Worm (Caenorhabditis elegans) whole organism, midembryonic: ENCODE data around the gene Y43F4A.1.

Source experiments
- T22C8.4 ChIP-seq: fragments of 200-800 bp; sonication (Bioruptor generic); IDR thresholded peaks from 2 replicates; pipeline ENCODE4 v1.3.6; 2022; ENCODE audit warnings: missing genetic modification characterization, missing compliant biosample characterization
- flt-1 ChIP-seq: fragments of 200-800 bp; sonication (Bioruptor generic); IDR thresholded peaks from 2 replicates; pipeline ENCODE4 v1.3.6; 2022; ENCODE audit warnings: missing genetic modification characterization, missing compliant biosample characterization
- klf-2 ChIP-seq: fragments of 200-800 bp; sonication (Bioruptor generic); conservative IDR thresholded peaks from 2 replicates; pipeline ENCODE4 v1.3.6; 2022; ENCODE audit warnings: missing genetic modification reagents, missing genetic modification characterization, missing compliant biosample characterization
- med-1 ChIP-seq: sonication (generic microtip); optimal IDR thresholded peaks from 2 replicates; lab custom pipeline; 2017; ENCODE audit warnings: missing genetic modification characterization, mild to moderate bottlenecking, missing compliant biosample characterization, antibody characterized with exemption, missing genetic modification reagents; ENCODE audit not compliant: insufficient read depth
- ref-1 ChIP-seq: fragments of 200-800 bp; sonication (Bioruptor generic); conservative IDR thresholded peaks from 2 replicates; pipeline ENCODE4 v1.3.6; 2022; ENCODE audit warnings: missing genetic modification reagents, missing genetic modification characterization, missing compliant biosample characterization
- tab-1 ChIP-seq: fragments of 200-800 bp; sonication (Bioruptor generic); IDR thresholded peaks from 2 replicates; pipeline ENCODE4 v1.3.6; 2022; ENCODE audit warnings: missing genetic modification characterization, missing compliant biosample characterization
- ztf-23 ChIP-seq: fragments of 200-800 bp; sonication (Bioruptor generic); IDR thresholded peaks from 2 replicates; pipeline ENCODE4 v1.3.6; 2022; ENCODE audit warnings: missing genetic modification reagents, missing genetic modification characterization, missing compliant biosample characterization
- ztf-29 ChIP-seq: fragments of 200-800 bp; sonication (Bioruptor generic); IDR thresholded peaks from 2 replicates; pipeline ENCODE4 v1.3.6; 2022; ENCODE audit warnings: missing genetic modification reagents, missing genetic modification characterization, missing compliant biosample characterization

DNA sequence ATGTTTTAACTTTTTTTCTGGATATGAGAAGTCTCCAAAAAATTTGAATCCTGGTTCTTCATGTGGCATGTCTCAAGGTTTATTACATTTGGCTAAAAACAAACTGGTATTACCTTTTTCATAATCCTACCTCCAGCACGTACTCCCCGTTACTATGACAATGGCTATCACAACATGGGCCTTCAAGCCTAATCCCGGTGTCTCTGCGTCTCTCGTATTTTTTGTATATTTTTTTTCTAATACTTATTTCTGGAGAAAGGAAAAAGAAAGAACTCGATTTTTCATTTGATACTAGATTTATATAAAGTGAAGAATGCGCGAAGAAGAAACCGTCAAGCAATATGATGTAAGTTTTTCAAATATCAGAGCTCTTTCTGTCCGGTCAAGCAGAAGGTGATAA lies 23.4 kb downstream of the Y43F4A.1 start, which contains the start of gene anoh-1:
- TF ChIP-seq tab-1 (GFP tag; lab: Robert Waterston, UW) = no peak
- no peak for TF ChIP-seq T22C8.4 (GFP tag; lab: Robert Waterston, UW)
- TF ChIP-seq ref-1 = no peak
- TF ChIP-seq ztf-29 (GFP tag; lab: Robert Waterston, UW) = no peak
- no peak for TF ChIP-seq klf-2 (GFP tag; lab: Robert Waterston, UW)
- no peak for TF ChIP-seq flt-1 (GFP tag; lab: Robert Waterston, UW)
- TF ChIP-seq ztf-23 (GFP tag; lab: Robert Waterston, UW) = no peak
- no peak for TF ChIP-seq med-1 (GFP tag; lab: Kevin White, UChicago)
